In the genomic region with DNA sequence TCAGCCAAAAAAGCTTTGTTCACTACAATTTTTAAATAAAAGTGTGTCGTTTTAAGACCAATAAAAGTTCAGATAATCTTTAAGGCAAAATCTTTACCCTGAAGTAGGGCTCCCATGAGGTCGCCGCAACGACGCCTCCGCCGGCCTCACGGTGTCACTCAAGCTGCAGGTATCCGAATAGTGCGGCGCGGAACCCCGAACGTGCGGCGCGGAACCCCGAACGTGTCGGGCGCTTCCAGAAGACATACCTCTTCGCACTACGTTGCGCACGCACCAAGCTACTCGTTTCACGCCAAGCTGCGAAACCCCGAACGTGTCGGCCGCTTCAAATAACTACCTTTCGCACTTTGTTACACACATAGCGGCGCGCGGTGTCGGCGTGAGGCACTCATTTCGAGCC, we compare ENCODE assay signal across 2 worm cellular contexts.
TF ChIP-seq lines count a peak whose summit lies in the region.

No protein-coding gene starts in this region.

TF ChIP-seq in whole organism, L4 larva, 104 proteins besides CTCF, POLR2A, EP300 and RAD21:
- TF ChIP-seq cey-2 (tag; optimal IDR thresholded peaks at IDR 0.05; lab: Kevin White, UChicago; ENCODE audit: borderline replicate concordance, insufficient read depth) (no peak), aha-1 (tag; lab: Kevin White, UChicago) (peak; percentile 15), set-16 (GFP tag; IDR thresholded peaks at IDR 0.05; lab: Robert Waterston, UW) (peak; percentile 88), dmd-9 (GFP tag; IDR thresholded peaks at IDR 0.05; lab: Robert Waterston, UW) (0 out of 2 replicates have a peak, but pooled peaks have one; percentile 20), spr-3 (GFP tag; optimal IDR thresholded peaks at IDR 0.05; lab: Kevin White, UChicago) (no peak)

TF ChIP-seq in whole organism, young adult, 124 proteins besides CTCF, POLR2A, EP300 and RAD21:
- TF ChIP-seq zim-3 (tag; optimal IDR thresholded peaks at IDR 0.05; lab: Kevin White, UChicago), result peak; percentile 5
- TF ChIP-seq hlh-26 (GFP tag; conservative IDR thresholded peaks at IDR 0.05; lab: Robert Waterston, UW), result no peak
- TF ChIP-seq egrh-3 (GFP tag; IDR thresholded peaks at IDR 0.05; lab: Robert Waterston, UW), result peak; percentile 53; the same call in 1 of the 2 replicates
- peak; percentile 84 for TF ChIP-seq zfh-2 (GFP tag; conservative IDR thresholded peaks at IDR 0.05; lab: Robert Waterston, UW)
- TF ChIP-seq F57C9.4 (tag; optimal IDR thresholded peaks at IDR 0.05; lab: Kevin White, UChicago), result no peak
